Worm (Caenorhabditis elegans): ENCODE measurements around the gene K11D12.13.

- no peak for TF ChIP-seq ceh-9 (tag; optimal IDR thresholded peaks at IDR 0.05)
- no peak for TF ChIP-seq pha-4 (tag; optimal IDR thresholded peaks at IDR 0.05)
- no peak for TF ChIP-seq pros-1 (tag; optimal IDR thresholded peaks at IDR 0.05)
- TF ChIP-seq ets-4 (tag; optimal IDR thresholded peaks at IDR 0.05) = no peak
- TF ChIP-seq ceh-24 (tag; optimal IDR thresholded peaks at IDR 0.05) = no peak
- TF ChIP-seq K02D7.2 (tag; optimal IDR thresholded peaks at IDR 0.05) = no peak
- TF ChIP-seq madf-2 (tag; optimal IDR thresholded peaks at IDR 0.05) = no peak
These were observed 6.8 kb upstream of the K11D12.13 start for ce11 chrV:5026438-5026837.

Data from whole organism, late embryonic.